Worm (Caenorhabditis elegans) whole organism, L1 larva: Measurements from ENCODE around the gene F57G4.10.

ENCODE experiments used
- aly-2 ChIP-seq: fragments of 150-350 bp; optimal IDR thresholded peaks from 2 replicates; lab custom pipeline; 2014; ENCODE audit warnings: missing biosample characterization, missing genetic modification characterization
- ama-1 ChIP-seq: fragments of 150-350 bp; optimal IDR thresholded peaks from 2 replicates; lab custom pipeline; 2014
- ceh-63 ChIP-seq: fragments of 200-800 bp; sonication (Bioruptor generic); optimal IDR thresholded peaks from 2 replicates; lab custom pipeline; 2018; ENCODE audit warnings: mild to moderate bottlenecking, missing genetic modification characterization, missing compliant biosample characterization
- efl-3 ChIP-seq: fragments of 200-800 bp; sonication (Bioruptor generic); optimal IDR thresholded peaks from 2 replicates; lab custom pipeline; 2018; ENCODE audit warnings: mild to moderate bottlenecking, missing genetic modification characterization, missing compliant biosample characterization
- fkh-10 ChIP-seq: sonication (generic microtip); optimal IDR thresholded peaks from 2 replicates; lab custom pipeline; 2017; ENCODE audit warnings: missing biosample characterization, missing genetic modification reagents, missing genetic modification characterization
- jun-1 ChIP-seq: fragments of 150-350 bp; optimal IDR thresholded peaks from 2 replicates; lab custom pipeline; 2014; ENCODE audit warnings: missing biosample characterization, missing genetic modification reagents, missing genetic modification characterization
- lir-3 ChIP-seq: sonication (generic microtip); optimal IDR thresholded peaks from 2 replicates; lab custom pipeline; 2016; ENCODE audit warnings: mild to moderate bottlenecking, missing genetic modification characterization, moderate library complexity, missing compliant biosample characterization; ENCODE audit not compliant: poor library complexity
- lsy-2 ChIP-seq, 2 experiments: fragments of 150-350 bp; optimal IDR thresholded peaks; 2 replicates each; lab custom pipeline; 2014; ENCODE audit warnings: missing biosample characterization in 2 of 2, missing genetic modification characterization in 2 of 2
- mef-2 ChIP-seq: fragments of 150-350 bp; optimal IDR thresholded peaks from 2 replicates; lab custom pipeline; 2014; ENCODE audit warnings: missing biosample characterization, missing genetic modification characterization
- nhr-12 ChIP-seq: sonication (generic microtip); optimal IDR thresholded peaks from 2 replicates; lab custom pipeline; 2017; ENCODE audit warnings: missing biosample characterization, missing genetic modification characterization
- nhr-76 ChIP-seq: sonication (generic microtip); optimal IDR thresholded peaks from 2 replicates; lab custom pipeline; 2017; ENCODE audit warnings: missing biosample characterization, missing genetic modification characterization
- snpc-4 ChIP-seq: fragments of 150-350 bp; optimal IDR thresholded peaks from 2 replicates; lab custom pipeline; 2014; ENCODE audit warnings: missing biosample characterization, missing genetic modification characterization
- unc-62 ChIP-seq: fragments of 150-350 bp; optimal IDR thresholded peaks from 2 replicates; lab custom pipeline; 2014; ENCODE audit warnings: missing biosample characterization, missing genetic modification reagents, missing genetic modification characterization
- ztf-11 ChIP-seq, 2 experiments: sonication (generic microtip); optimal IDR thresholded peaks; 2 replicates each; lab custom pipeline; 2016 to 2017; ENCODE audit warnings: missing genetic modification characterization in 2 of 2, missing biosample characterization in 1 of 2, missing compliant biosample characterization in 1 of 2

- TF ChIP-seq nhr-12 (tag; lab: Kevin White, UChicago) (no peak), aly-2 (tag; lab: Kevin White, UChicago) (no peak), ztf-11 (tag; optimal IDR thresholded peaks at IDR 0.05; lab: Kevin White, UChicago) (no peak), efl-3 (GFP tag; lab: Kevin White, UChicago) (no peak), unc-62 (no peak), lir-3 (tag; lab: Kevin White, UChicago) (no peak), nhr-76 (tag; lab: Kevin White, UChicago) (no peak), lsy-2 (tag; optimal IDR thresholded peaks at IDR 0.05; lab: Kevin White, UChicago) (no peak), snpc-4 (no peak), jun-1 (tag; lab: Kevin White, UChicago) (no peak), ama-1 (lab: Kevin White, UChicago) (no peak), mef-2 (tag; lab: Kevin White, UChicago) (no peak), fkh-10 (GFP tag; lab: Kevin White, UChicago) (no peak), ceh-63 (GFP tag; lab: Kevin White, UChicago) (no peak)
Measured at ce11 chrV:17662260-17662659, 33.6 kb downstream of the F57G4.10 start.
